Fruit fly (Drosophila melanogaster): Measurements from ENCODE around the gene Strip.

Gene Strip

DNA sequence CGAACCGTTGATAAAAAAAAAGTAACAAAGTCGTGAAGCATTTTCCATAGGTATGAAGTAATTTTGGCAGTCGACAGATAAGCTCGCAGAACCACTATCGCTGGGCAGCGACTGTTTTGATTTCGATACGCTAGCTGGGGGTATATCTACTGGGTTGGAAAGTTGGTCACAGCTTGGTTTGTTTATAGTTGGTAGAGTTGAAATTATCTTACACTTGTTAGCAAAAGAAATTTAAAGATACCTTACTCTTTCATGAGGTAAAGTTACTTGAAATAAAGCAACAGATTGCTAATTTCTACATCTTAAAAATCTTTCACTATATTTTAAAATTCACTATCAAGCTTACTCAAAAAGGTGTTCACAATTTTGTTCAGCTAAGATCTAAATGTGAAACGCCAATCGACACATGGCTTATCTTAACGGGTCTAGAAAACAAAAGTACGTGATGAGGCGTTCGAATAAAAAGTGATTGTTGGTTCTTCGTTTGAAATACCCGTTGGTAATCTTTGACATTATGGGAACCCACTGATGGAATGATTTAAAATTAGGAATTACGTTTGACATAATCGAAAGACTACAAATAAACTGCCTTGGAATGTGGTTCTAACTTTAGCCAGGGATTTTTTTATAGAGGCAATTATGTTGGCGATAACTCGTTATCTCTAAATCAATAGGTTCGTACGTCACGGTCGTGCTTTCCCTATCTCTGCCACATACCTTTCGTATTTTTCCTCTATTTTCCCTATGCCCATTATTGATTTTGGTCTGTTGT, 22.1 kb upstream of the Strip start:
- no peak for TF ChIP-seq Mio (GFP tag; optimal IDR thresholded peaks at IDR 0.05)
- TF ChIP-seq tai (GFP tag; optimal IDR thresholded peaks at IDR 0.05), result no peak
- peak; percentile 21 for TF ChIP-seq OdsH (GFP tag; optimal IDR thresholded peaks at IDR 0.05)
- peak; percentile 53 for TF ChIP-seq rgr (GFP tag; optimal IDR thresholded peaks at IDR 0.05)
- no peak for TF ChIP-seq h (GFP tag; optimal IDR thresholded peaks at IDR 0.05)
- TF ChIP-seq br (GFP tag; optimal IDR thresholded peaks at IDR 0.05), result peak; percentile 28
- TF ChIP-seq ey (GFP tag; optimal IDR thresholded peaks at IDR 0.05), result peak; percentile 60
- TF ChIP-seq Rel (GFP tag; optimal IDR thresholded peaks at IDR 0.05), result no peak
- TF ChIP-seq Rel (tag; optimal IDR thresholded peaks at IDR 0.05), result peak; percentile 10
- peak; percentile 61 for TF ChIP-seq fru (GFP tag; optimal IDR thresholded peaks at IDR 0.05)
- no peak for TF ChIP-seq lola (GFP tag; optimal IDR thresholded peaks at IDR 0.05)
- TF ChIP-seq Abd-B (GFP tag; optimal IDR thresholded peaks at IDR 0.05), result no peak
- no peak for TF ChIP-seq Hr78 (GFP tag; optimal IDR thresholded peaks at IDR 0.05)
- no peak for TF ChIP-seq Hr83 (GFP tag; optimal IDR thresholded peaks at IDR 0.05; ENCODE audit: poor library complexity, severe bottlenecking)
- TF ChIP-seq Hnf4 (GFP tag; optimal IDR thresholded peaks at IDR 0.05), result no peak
- TF ChIP-seq brk (GFP tag; optimal IDR thresholded peaks at IDR 0.05), result no peak
- TF ChIP-seq usp (GFP tag; optimal IDR thresholded peaks at IDR 0.05), result no peak

DNA sequence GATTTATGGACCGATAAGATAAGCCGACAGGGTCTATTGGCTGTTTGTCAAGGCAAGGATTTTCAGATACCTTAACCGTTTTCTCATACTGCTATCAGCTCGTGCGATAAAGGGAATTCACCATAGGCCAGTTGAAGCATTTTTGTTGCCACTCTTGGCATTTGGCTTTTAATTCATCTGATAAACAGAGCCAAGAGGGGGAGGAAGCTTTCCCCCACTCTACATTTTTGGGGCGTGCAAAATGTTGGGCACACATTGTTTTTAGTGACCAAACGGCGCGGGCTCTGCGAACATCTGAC, 21.1 kb upstream of the Strip start:
- no peak for TF ChIP-seq Myc (optimal IDR thresholded peaks at IDR 0.05)
- no peak for TF ChIP-seq Rel (GFP tag; optimal IDR thresholded peaks at IDR 0.05)
- TF ChIP-seq Rel (tag; optimal IDR thresholded peaks at IDR 0.05), result peak; percentile 85

DNA sequence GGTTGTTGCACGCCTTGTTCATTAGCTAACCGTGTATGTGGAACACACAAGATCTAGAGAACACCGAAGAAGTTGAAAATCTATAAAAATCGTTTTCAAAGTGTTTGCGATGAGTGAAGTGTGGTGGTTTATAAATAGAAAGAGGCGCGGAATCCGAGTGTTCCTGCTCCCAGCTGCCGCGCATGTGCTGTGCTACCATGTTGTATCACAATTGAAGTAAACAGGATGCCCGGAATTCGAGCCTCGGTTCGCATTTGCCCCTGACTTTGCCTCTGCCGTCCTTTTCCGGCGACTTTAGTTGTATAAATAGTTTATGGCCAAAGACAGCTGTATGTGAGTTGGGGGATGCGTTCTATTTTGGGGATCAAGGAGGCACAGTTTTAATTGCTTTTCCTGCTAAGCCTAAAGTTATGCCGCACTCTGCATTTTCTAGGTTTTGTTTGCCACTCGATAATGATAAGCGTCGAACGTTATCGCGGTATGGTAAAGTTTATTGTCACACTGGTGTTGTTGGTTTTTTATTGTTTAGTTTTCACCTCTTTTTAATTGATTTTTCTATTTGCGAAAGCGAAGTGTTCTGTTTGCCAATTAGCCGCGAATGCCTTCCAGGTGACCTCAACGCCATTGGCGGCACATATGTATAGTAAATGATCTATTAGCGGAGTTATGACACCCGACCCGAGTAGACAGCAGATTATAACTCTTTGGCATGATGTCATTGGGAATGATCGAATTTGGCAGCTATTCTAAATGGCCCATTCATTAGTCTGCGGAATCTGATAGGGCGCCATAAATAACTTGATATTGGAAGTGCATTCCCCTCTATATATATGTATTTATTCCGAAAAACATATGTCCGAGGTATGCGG, 20.5 kb upstream of the Strip start:
- TF ChIP-seq CrebA (GFP tag; optimal IDR thresholded peaks at IDR 0.05; ENCODE audit: borderline replicate concordance) (no peak), Sp1 (GFP tag; optimal IDR thresholded peaks at IDR 0.05) (peak; percentile 20), pan (optimal IDR thresholded peaks at IDR 0.05) (no peak)

- no peak for TF ChIP-seq Abd-B (GFP tag; optimal IDR thresholded peaks at IDR 0.05)
- TF ChIP-seq dmrt93B (GFP tag; optimal IDR thresholded peaks at IDR 0.05), result no peak
- no peak for TF ChIP-seq woc (GFP tag; optimal IDR thresholded peaks at IDR 0.05)
- no peak for TF ChIP-seq CG9705 (GFP tag; optimal IDR thresholded peaks at IDR 0.05)
- TF ChIP-seq sv (GFP tag; optimal IDR thresholded peaks at IDR 0.05), result no peak
- TF ChIP-seq Mio (GFP tag; optimal IDR thresholded peaks at IDR 0.05), result no peak
- TF ChIP-seq lola (GFP tag; optimal IDR thresholded peaks at IDR 0.05), result no peak
- no peak for TF ChIP-seq sage (GFP tag; optimal IDR thresholded peaks at IDR 0.05)
- TF ChIP-seq HLH106 (tag; optimal IDR thresholded peaks at IDR 0.05), result no peak
- no peak for TF ChIP-seq Dif (GFP tag; optimal IDR thresholded peaks at IDR 0.05; ENCODE audit: partially characterized antibody)
- TF ChIP-seq Hr78 (GFP tag; optimal IDR thresholded peaks at IDR 0.05), result no peak
- no peak for TF ChIP-seq Myc (optimal IDR thresholded peaks at IDR 0.05)
- TF ChIP-seq tai (GFP tag; optimal IDR thresholded peaks at IDR 0.05), result no peak
- no peak for TF ChIP-seq dl (GFP tag; optimal IDR thresholded peaks at IDR 0.05; ENCODE audit: insufficient read depth in 1 of 2, partially characterized antibody in 2 of 2)
- TF ChIP-seq br (GFP tag; optimal IDR thresholded peaks at IDR 0.05), result no peak
- no peak for TF ChIP-seq dsf (GFP tag; optimal IDR thresholded peaks at IDR 0.05; ENCODE audit: borderline replicate concordance)
Observed at dm6 chr3L:3346294-3346693, 17.6 kb upstream of the Strip start.

- TF ChIP-seq woc (GFP tag; optimal IDR thresholded peaks at IDR 0.05) (no peak), usp (GFP tag; optimal IDR thresholded peaks at IDR 0.05) (no peak), br (GFP tag; optimal IDR thresholded peaks at IDR 0.05) (no peak), foxo (GFP tag; optimal IDR thresholded peaks at IDR 0.05) (peak in 1 of 2 experiments; percentile 1), CG32264 (GFP tag; optimal IDR thresholded peaks at IDR 0.05) (no peak), Rel (GFP tag; optimal IDR thresholded peaks at IDR 0.05) (no peak), Rel (tag; optimal IDR thresholded peaks at IDR 0.05) (no peak), fru (GFP tag; optimal IDR thresholded peaks at IDR 0.05) (peak; percentile 5), brk (GFP tag; optimal IDR thresholded peaks at IDR 0.05) (peak; percentile 15)
Observed at dm6 chr3L:3344528-3344927, 15.9 kb upstream of the Strip start.

All from whole organism, wandering third instar larva.